Fruit fly (Drosophila melanogaster) whole organism, pupa: Measurements from ENCODE around the gene Dad1.

Experiments used
- CG10348 ChIP-seq: fragments of 200-800 bp; sonication (Bioruptor generic); IDR thresholded peaks from 2 replicates; pipeline ENCODE4 v1.3.6; 2022; ENCODE audit warnings: missing biosample characterization, missing genetic modification characterization
- CG17806 ChIP-seq: fragments of 200-800 bp; sonication (Bioruptor generic); optimal IDR thresholded peaks from 2 replicates; lab custom pipeline; 2018; ENCODE audit warnings: missing biosample characterization, mild to moderate bottlenecking, missing genetic modification characterization, moderate library complexity
- Ets98B ChIP-seq: fragments of 200-800 bp; sonication (Bioruptor generic); IDR thresholded peaks from 2 replicates; pipeline ENCODE4 v1.3.6; 2022; ENCODE audit warnings: missing biosample characterization, missing genetic modification characterization
- fd96Ca ChIP-seq: fragments of 200-800 bp; sonication (Bioruptor generic); IDR thresholded peaks from 3 replicates; pipeline ENCODE4 v1.3.6; 2022; ENCODE audit warnings: missing biosample characterization, missing genetic modification characterization

- TF ChIP-seq CG10348 (GFP tag; lab: Robert Waterston, UW) (no peak), CG17806 (tag; lab: Kevin White, UChicago) (no peak), fd96Ca (GFP tag; lab: Robert Waterston, UW) (no peak), Ets98B (GFP tag; lab: Robert Waterston, UW) (no peak)
Observed at dm6 chr2L:8418113-8418885, 34.4 kb upstream of the Dad1 start.
